Worm (Caenorhabditis elegans) whole organism, early embryonic: ENCODE data around the gene svh-11.

Experiments
- B0310.2 ChIP-seq: sonication (generic microtip); optimal IDR thresholded peaks from 2 replicates; lab custom pipeline; 2016; ENCODE audit warnings: mild to moderate bottlenecking, missing genetic modification characterization, missing compliant biosample characterization
- ama-1 ChIP-seq: fragments of 150-350 bp; optimal IDR thresholded peaks from 2 replicates; lab custom pipeline; 2014
- ceh-13 ChIP-seq: fragments of 200-800 bp; sonication (Bioruptor generic); optimal IDR thresholded peaks from 2 replicates; lab custom pipeline; 2018; ENCODE audit warnings: mild to moderate bottlenecking, missing genetic modification characterization, missing compliant biosample characterization
- hmg-4 ChIP-seq: fragments of 200-800 bp; sonication (Bioruptor generic); optimal IDR thresholded peaks from 2 replicates; lab custom pipeline; 2018; ENCODE audit warnings: mild to moderate bottlenecking, missing genetic modification characterization, missing compliant biosample characterization
- hnd-1 ChIP-seq: sonication (generic microtip); optimal IDR thresholded peaks from 2 replicates; lab custom pipeline; 2016; ENCODE audit warnings: missing genetic modification characterization, missing compliant biosample characterization
- sea-1 ChIP-seq: fragments of 200-800 bp; sonication (Bioruptor generic); conservative IDR thresholded peaks from 2 replicates; pipeline ENCODE4 v1.3.6; 2022; ENCODE audit warnings: missing genetic modification characterization, missing compliant biosample characterization
- tbx-37 ChIP-seq: fragments of 200-800 bp; sonication (Bioruptor generic); conservative IDR thresholded peaks from 2 replicates; pipeline ENCODE4 v1.3.6; 2022; ENCODE audit warnings: missing genetic modification reagents, missing genetic modification characterization, missing compliant biosample characterization

ce11 chrV:2199594-2199993 is 7.3 kb upstream of the svh-11 start:
- no peak for TF ChIP-seq tbx-37
- no peak for TF ChIP-seq ama-1
- TF ChIP-seq sea-1 (GFP tag; lab: Robert Waterston, UW): no peak
- no peak for TF ChIP-seq hnd-1 (tag; lab: Kevin White, UChicago)
- no peak for TF ChIP-seq hmg-4 (GFP tag; lab: Kevin White, UChicago)
- no peak for TF ChIP-seq B0310.2 (tag; lab: Kevin White, UChicago)
- TF ChIP-seq ceh-13 (GFP tag; lab: Kevin White, UChicago): no peak
